Fruit fly (Drosophila melanogaster): ENCODE measurements around the gene Alg9.

DNA sequence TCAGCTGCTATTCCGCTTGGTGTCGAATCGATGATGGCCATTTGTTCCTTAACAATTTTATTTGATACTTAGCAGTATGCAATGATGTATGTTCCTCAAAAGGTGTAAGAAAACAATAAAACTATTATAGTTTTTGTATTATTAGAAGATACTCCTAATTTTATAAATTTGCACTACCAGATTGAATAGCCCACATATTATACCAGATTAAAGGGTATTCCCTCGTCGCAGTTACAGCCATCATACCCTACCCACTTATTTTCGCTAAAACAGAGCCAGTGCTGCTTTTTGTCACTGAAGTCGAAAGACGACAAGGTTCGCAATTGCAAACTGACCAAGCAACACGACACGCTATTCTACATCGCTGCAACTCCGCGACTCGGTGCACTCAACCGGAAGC, 44.0 kb upstream of the Alg9 start:
- TF ChIP-seq OdsH (GFP tag; optimal IDR thresholded peaks at IDR 0.05) (no peak), psq (GFP tag; optimal IDR thresholded peaks at IDR 0.05) (no peak), usp (GFP tag; optimal IDR thresholded peaks at IDR 0.05) (no peak), HLH106 (tag; optimal IDR thresholded peaks at IDR 0.05) (no peak), brk (GFP tag; optimal IDR thresholded peaks at IDR 0.05) (no peak), woc (GFP tag; optimal IDR thresholded peaks at IDR 0.05) (no peak)
